Worm (Caenorhabditis elegans) whole organism, young adult: ENCODE measurements around the gene sma-1.

Source experiments
- D2030.7 ChIP-seq: fragments of 200-800 bp; sonication (Bioruptor generic); IDR thresholded peaks from 2 replicates; pipeline ENCODE4 v1.3.6; 2022; ENCODE audit warnings: missing genetic modification reagents, missing genetic modification characterization, missing compliant biosample characterization
- F10E7.11 ChIP-seq: sonication (generic microtip); optimal IDR thresholded peaks from 2 replicates; lab custom pipeline; 2017; ENCODE audit warnings: mild to moderate bottlenecking, missing genetic modification characterization, moderate library complexity, missing compliant biosample characterization
- F23B12.7 ChIP-seq: sonication (generic microtip); optimal IDR thresholded peaks from 2 replicates; lab custom pipeline; 2017; ENCODE audit warnings: missing genetic modification characterization, mild to moderate bottlenecking, missing compliant biosample characterization, antibody characterized with exemption, moderate library complexity; ENCODE audit not compliant: insufficient read depth
- F39B2.1 ChIP-seq: fragments of 200-800 bp; sonication (Bioruptor generic); IDR thresholded peaks from 2 replicates; pipeline ENCODE4 v1.3.6; 2022; ENCODE audit warnings: missing genetic modification reagents, missing genetic modification characterization, missing compliant biosample characterization
- F49E8.2 ChIP-seq: sonication (generic microtip); optimal IDR thresholded peaks from 3 replicates; lab custom pipeline; 2017; ENCODE audit warnings: missing genetic modification characterization, mild to moderate bottlenecking, missing compliant biosample characterization, antibody characterized with exemption, moderate library complexity; ENCODE audit not compliant: insufficient read depth
- F52B5.7 ChIP-seq: sonication (generic microtip); optimal IDR thresholded peaks from 2 replicates; lab custom pipeline; 2016; ENCODE audit warnings: mild to moderate bottlenecking, missing genetic modification characterization, missing compliant biosample characterization
- F55B11.4 ChIP-seq: sonication (generic microtip); optimal IDR thresholded peaks from 2 replicates; lab custom pipeline; 2016; ENCODE audit warnings: missing compliant biosample characterization, missing genetic modification characterization, borderline replicate concordance; ENCODE audit not compliant: insufficient read depth
- F57A8.1 ChIP-seq: fragments of 200-800 bp; sonication (Bioruptor generic); optimal IDR thresholded peaks from 2 replicates; lab custom pipeline; 2018; ENCODE audit warnings: mild to moderate bottlenecking, missing genetic modification characterization, moderate library complexity, missing compliant biosample characterization
- T26A5.8 ChIP-seq: sonication (generic microtip); optimal IDR thresholded peaks from 2 replicates; lab custom pipeline; 2016; ENCODE audit warnings: missing genetic modification characterization, missing compliant biosample characterization
- Y53G8AR.9 ChIP-seq: fragments of 200-800 bp; sonication (Bioruptor generic); conservative IDR thresholded peaks from 2 replicates; pipeline ENCODE4 v1.3.6; 2022; ENCODE audit warnings: missing genetic modification reagents, missing genetic modification characterization, missing compliant biosample characterization
- Y79H2A.3 ChIP-seq: fragments of 200-800 bp; sonication (Bioruptor generic); conservative IDR thresholded peaks from 2 replicates; pipeline ENCODE4 v1.3.6; 2022; ENCODE audit warnings: missing genetic modification reagents, missing genetic modification characterization, missing compliant biosample characterization
- ama-1 ChIP-seq, 3 experiments: fragments of 150-350 bp in 1 of 3; sonication (generic microtip) in 2 of 3; optimal IDR thresholded peaks; 2 replicates each; lab custom pipeline; 2014 to 2018; ENCODE audit warnings: missing biosample characterization in 2 of 3, missing genetic modification characterization in 2 of 3, missing genetic modification reagents in 2 of 3
- aptf-2 ChIP-seq: fragments of 200-800 bp; sonication (Bioruptor generic); conservative IDR thresholded peaks from 2 replicates; pipeline ENCODE4 v1.3.6; 2022; ENCODE audit warnings: missing genetic modification reagents, missing genetic modification characterization, missing compliant biosample characterization
- aptf-3 ChIP-seq: fragments of 200-800 bp; sonication (Bioruptor generic); IDR thresholded peaks from 2 replicates; pipeline ENCODE4 v1.3.6; 2022; ENCODE audit warnings: missing genetic modification characterization, missing compliant biosample characterization
- atf-7 ChIP-seq: sonication (generic microtip); optimal IDR thresholded peaks from 2 replicates; lab custom pipeline; 2017; ENCODE audit warnings: mild to moderate bottlenecking, missing genetic modification characterization, missing compliant biosample characterization
- cebp-2 ChIP-seq: fragments of 200-800 bp; sonication (Bioruptor generic); IDR thresholded peaks from 2 replicates; pipeline ENCODE4 v1.3.6; 2022; ENCODE audit warnings: missing genetic modification characterization, missing compliant biosample characterization
- dox-1 ChIP-seq: fragments of 200-800 bp; sonication (Bioruptor generic); IDR thresholded peaks from 2 replicates; pipeline ENCODE4 v1.3.6; 2022; ENCODE audit warnings: missing genetic modification reagents, missing genetic modification characterization, missing compliant biosample characterization
- egl-18 ChIP-seq: fragments of 200-800 bp; sonication (Bioruptor generic); IDR thresholded peaks from 2 replicates; pipeline ENCODE4 v1.3.6; 2022; ENCODE audit warnings: missing genetic modification reagents, missing genetic modification characterization, missing compliant biosample characterization
- ekl-4 ChIP-seq: fragments of 200-800 bp; sonication (Bioruptor generic); IDR thresholded peaks from 2 replicates; pipeline ENCODE4 v1.3.6; 2022; ENCODE audit warnings: missing genetic modification reagents, missing genetic modification characterization, missing compliant biosample characterization
- fkh-3 ChIP-seq: sonication (generic microtip); optimal IDR thresholded peaks from 2 replicates; lab custom pipeline; 2016; ENCODE audit warnings: mild to moderate bottlenecking, missing genetic modification characterization, missing compliant biosample characterization
- him-1 ChIP-seq: sonication (generic microtip); optimal IDR thresholded peaks from 2 replicates; lab custom pipeline; 2016; ENCODE audit warnings: missing genotype, missing genetic modification reagents, missing genetic modification characterization, missing compliant biosample characterization
- hlh-26 ChIP-seq: fragments of 200-800 bp; sonication (Bioruptor generic); conservative IDR thresholded peaks from 2 replicates; pipeline ENCODE4 v1.3.6; 2022; ENCODE audit warnings: missing genetic modification reagents, missing genetic modification characterization, missing compliant biosample characterization
- hmg-20 ChIP-seq: fragments of 200-800 bp; sonication (Bioruptor generic); IDR thresholded peaks from 2 replicates; pipeline ENCODE4 v1.3.6; 2022; ENCODE audit warnings: missing genetic modification reagents, missing genetic modification characterization, missing compliant biosample characterization
- let-607 ChIP-seq, 2 experiments: fragments of 200-800 bp in 1 of 2; sonication (Bioruptor generic) in 1 of 2; sonication (generic microtip) in 1 of 2; optimal IDR thresholded peaks; 2 replicates each; lab custom pipeline; 2016 to 2018; ENCODE audit warnings: mild to moderate bottlenecking in 2 of 2, missing compliant biosample characterization in 2 of 2, missing genetic modification characterization in 2 of 2, moderate library complexity in 2 of 2, missing genotype in 1 of 2
- lin-54 ChIP-seq: fragments of 200-800 bp; sonication (Bioruptor generic); optimal IDR thresholded peaks from 2 replicates; lab custom pipeline; 2018; ENCODE audit warnings: mild to moderate bottlenecking, missing genetic modification characterization, missing compliant biosample characterization
- madf-10 ChIP-seq: sonication (generic microtip); optimal IDR thresholded peaks from 2 replicates; lab custom pipeline; 2016; ENCODE audit warnings: mild to moderate bottlenecking, missing genetic modification characterization, missing compliant biosample characterization
- madf-3 ChIP-seq: fragments of 200-800 bp; sonication (Bioruptor generic); IDR thresholded peaks from 2 replicates; pipeline ENCODE4 v1.3.6; 2022; ENCODE audit warnings: missing genetic modification reagents, missing genetic modification characterization, missing compliant biosample characterization
- madf-6 ChIP-seq: fragments of 200-800 bp; sonication (Bioruptor generic); IDR thresholded peaks from 2 replicates; pipeline ENCODE4 v1.3.6; 2022; ENCODE audit warnings: missing genetic modification reagents, missing genetic modification characterization, missing compliant biosample characterization
- mes-4 ChIP-seq: sonication (generic microtip); optimal IDR thresholded peaks from 2 replicates; lab custom pipeline; 2016; ENCODE audit warnings: missing genotype, missing genetic modification characterization, missing compliant biosample characterization
- mxl-1 ChIP-seq: sonication (generic microtip); optimal IDR thresholded peaks from 2 replicates; lab custom pipeline; 2016; ENCODE audit warnings: missing genetic modification characterization, missing compliant biosample characterization
- repo-1 ChIP-seq: sonication (generic microtip); optimal IDR thresholded peaks from 2 replicates; lab custom pipeline; 2017; ENCODE audit warnings: mild to moderate bottlenecking, missing genetic modification characterization, missing compliant biosample characterization
- sdz-38 ChIP-seq: sonication (generic microtip); optimal IDR thresholded peaks from 2 replicates; lab custom pipeline; 2016; ENCODE audit warnings: missing genotype, missing genetic modification characterization, missing compliant biosample characterization
- snpc-1.3 ChIP-seq: sonication (generic microtip); optimal IDR thresholded peaks from 2 replicates; lab custom pipeline; 2017; ENCODE audit warnings: missing genetic modification characterization, mild to moderate bottlenecking, missing compliant biosample characterization, antibody characterized with exemption, moderate library complexity, missing genotype, missing genetic modification reagents; ENCODE audit not compliant: insufficient read depth
- sptf-2 ChIP-seq: fragments of 200-800 bp; sonication (Bioruptor generic); optimal IDR thresholded peaks from 2 replicates; lab custom pipeline; 2018; ENCODE audit warnings: mild to moderate bottlenecking, missing genetic modification characterization, missing compliant biosample characterization
- tbp1 ChIP-seq: fragments of 200-800 bp; sonication (Bioruptor generic); optimal IDR thresholded peaks from 2 replicates; lab custom pipeline; 2018; ENCODE audit warnings: mild to moderate bottlenecking, missing genetic modification characterization, missing compliant biosample characterization
- tbx-9 ChIP-seq: sonication (generic microtip); optimal IDR thresholded peaks from 2 replicates; lab custom pipeline; 2016; ENCODE audit warnings: borderline replicate concordance, missing genetic modification characterization, inconsistent platforms, missing compliant biosample characterization
- ztf-28 ChIP-seq: fragments of 200-800 bp; sonication (Bioruptor generic); IDR thresholded peaks from 2 replicates; pipeline ENCODE4 v1.3.6; 2022; ENCODE audit warnings: missing genetic modification reagents, missing genetic modification characterization, missing compliant biosample characterization

sma-1 gene

DNA sequence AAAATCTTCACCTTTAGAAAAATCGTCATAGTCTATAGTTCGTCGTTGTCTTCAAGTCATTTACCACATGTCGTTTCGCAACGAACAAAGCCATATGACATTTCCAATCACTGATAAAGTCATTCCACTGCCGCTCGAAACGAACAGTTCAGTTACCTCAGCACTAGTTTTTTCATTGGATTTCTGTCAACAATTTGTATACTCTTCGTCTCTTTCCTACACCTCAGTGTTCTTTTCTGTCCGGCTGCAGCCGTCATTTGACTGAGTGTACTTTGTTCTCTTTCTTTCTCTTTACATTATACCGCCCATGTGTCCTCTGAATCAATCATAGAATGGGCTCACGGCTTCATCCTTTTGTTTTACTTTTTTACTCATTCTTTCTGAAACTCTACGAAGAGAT lies 22.0 kb downstream of the sma-1 start (continued):
- TF ChIP-seq F39B2.1 (GFP tag; lab: Robert Waterston, UW) = no peak
- no peak for TF ChIP-seq Y79H2A.3 (GFP tag; lab: Robert Waterston, UW)
- peak; percentile 40 to 43 for TF ChIP-seq let-607 (tag; optimal IDR thresholded peaks at IDR 0.05; lab: Kevin White, UChicago)
- peak; percentile 17 for TF ChIP-seq repo-1 (tag; lab: Kevin White, UChicago)
- no peak for TF ChIP-seq cebp-2 (GFP tag; lab: Robert Waterston, UW)
- no peak for TF ChIP-seq Y53G8AR.9 (GFP tag; lab: Robert Waterston, UW)
- TF ChIP-seq tbx-9 = no peak
- no peak for TF ChIP-seq F23B12.7 (tag; lab: Kevin White, UChicago)
- no peak for TF ChIP-seq F57A8.1 (GFP tag; lab: Kevin White, UChicago)
- TF ChIP-seq F55B11.4 (tag; lab: Kevin White, UChicago) = no peak
- no peak for TF ChIP-seq T26A5.8 (tag; lab: Kevin White, UChicago)
- no peak for TF ChIP-seq fkh-3 (tag; lab: Kevin White, UChicago)
- TF ChIP-seq ztf-28 (GFP tag; lab: Robert Waterston, UW) = no peak
- no peak for TF ChIP-seq mes-4 (tag; lab: Kevin White, UChicago)
- no peak for TF ChIP-seq madf-10
- TF ChIP-seq sptf-2 (GFP tag; lab: Kevin White, UChicago) = no peak
- peak; percentile 26 for TF ChIP-seq tbp1 (GFP tag; lab: Kevin White, UChicago)
- TF ChIP-seq madf-6 (GFP tag; lab: Robert Waterston, UW) = no peak
- TF ChIP-seq him-1 (tag; lab: Kevin White, UChicago) = no peak
- TF ChIP-seq D2030.7 (GFP tag; lab: Robert Waterston, UW) = no peak
- TF ChIP-seq aptf-3 (GFP tag; lab: Robert Waterston, UW) = no peak
- TF ChIP-seq sdz-38 (tag; lab: Kevin White, UChicago) = no peak
- TF ChIP-seq madf-3 (GFP tag; lab: Robert Waterston, UW) = no peak
- no peak for TF ChIP-seq F49E8.2 (tag; lab: Kevin White, UChicago)
- TF ChIP-seq dox-1 (GFP tag; lab: Robert Waterston, UW) = no peak
- TF ChIP-seq snpc-1.3 (tag; lab: Kevin White, UChicago) = no peak
- TF ChIP-seq hlh-26 (GFP tag; lab: Robert Waterston, UW) = no peak
- TF ChIP-seq F10E7.11 (tag; lab: Kevin White, UChicago) = no peak
- no peak for TF ChIP-seq ama-1 (optimal IDR thresholded peaks at IDR 0.05; lab: Kevin White, UChicago)
- TF ChIP-seq ama-1 (GFP tag; optimal IDR thresholded peaks at IDR 0.05; lab: Kevin White, UChicago) = no peak
- TF ChIP-seq egl-18 (GFP tag; lab: Robert Waterston, UW) = no peak
- TF ChIP-seq ekl-4 (GFP tag; lab: Robert Waterston, UW) = no peak
- TF ChIP-seq atf-7 (tag; lab: Kevin White, UChicago) = no peak
- no peak for TF ChIP-seq hmg-20 (GFP tag; lab: Robert Waterston, UW)
- TF ChIP-seq lin-54 (GFP tag; lab: Kevin White, UChicago) = no peak
- no peak for TF ChIP-seq mxl-1 (tag; lab: Kevin White, UChicago)
- no peak for TF ChIP-seq aptf-2 (GFP tag; lab: Robert Waterston, UW)
- TF ChIP-seq F52B5.7 (tag; lab: Kevin White, UChicago) = no peak
- TF ChIP-seq, all 124 proteins: peak for 14
